Fruit fly (Drosophila melanogaster) whole organism, prepupa: ENCODE results near the gene Miro.

ENCODE experiments used
- CG10669 ChIP-seq: fragments of 200-800 bp; sonication (Bioruptor generic); optimal IDR thresholded peaks from 3 replicates; lab custom pipeline; 2018; ENCODE audit warnings: missing biosample characterization, mild to moderate bottlenecking, missing genetic modification characterization, moderate library complexity
- CG7368 ChIP-seq: fragments of 200-800 bp; sonication (Bioruptor generic); optimal IDR thresholded peaks from 3 replicates; lab custom pipeline; 2016; ENCODE audit warnings: missing biosample characterization, missing genetic modification characterization
- Eip78C ChIP-seq: fragments of 200-800 bp; sonication (Bioruptor generic); peaks from one replicate; lab custom pipeline; 2016; ENCODE audit warnings: missing biosample characterization, missing genetic modification characterization
- Met ChIP-seq: fragments of 200-800 bp; sonication (Bioruptor generic); optimal IDR thresholded peaks from 3 replicates; lab custom pipeline; 2016; ENCODE audit warnings: missing biosample characterization, missing genetic modification characterization
- Sox15 ChIP-seq: fragments of 200-800 bp; sonication (Bioruptor generic); optimal IDR thresholded peaks from 3 replicates; lab custom pipeline; 2016; ENCODE audit warnings: missing biosample characterization, missing genetic modification characterization
- cyc ChIP-seq: fragments of 200-800 bp; sonication (Bioruptor generic); optimal IDR thresholded peaks from 3 replicates; lab custom pipeline; 2016; ENCODE audit warnings: missing biosample characterization, missing genetic modification characterization

DNA sequence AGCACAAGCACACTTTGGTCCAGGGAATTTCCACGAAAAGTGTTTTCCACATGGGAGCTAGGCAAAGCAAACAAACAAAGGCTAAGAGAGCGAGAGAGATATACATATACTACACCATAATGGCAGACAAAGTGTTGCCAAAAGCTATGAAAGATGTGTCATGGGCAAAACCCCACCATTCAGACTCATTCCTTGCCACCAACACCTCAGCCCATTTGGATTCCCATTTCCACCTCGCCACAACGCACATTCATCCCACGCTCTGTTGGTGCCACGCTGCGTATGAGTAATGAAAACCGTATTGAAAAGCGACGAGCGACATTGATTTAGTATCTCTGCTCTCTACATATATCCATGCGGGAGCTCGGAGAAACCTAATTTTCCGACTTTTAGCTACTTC, 29.8 kb downstream of the Miro start:
- TF ChIP-seq cyc (GFP tag; lab: Kevin White, UChicago) (no peak), Met (no peak), Eip78C (GFP tag; lab: Kevin White, UChicago) (no peak), Sox15 (GFP tag; lab: Kevin White, UChicago) (no peak), CG10669 (GFP tag; lab: Kevin White, UChicago) (no peak), CG7368 (GFP tag; lab: Kevin White, UChicago) (no peak)
